Worm (Caenorhabditis elegans): ENCODE data around the gene B0212.3.

Gene B0212.3

DNA sequence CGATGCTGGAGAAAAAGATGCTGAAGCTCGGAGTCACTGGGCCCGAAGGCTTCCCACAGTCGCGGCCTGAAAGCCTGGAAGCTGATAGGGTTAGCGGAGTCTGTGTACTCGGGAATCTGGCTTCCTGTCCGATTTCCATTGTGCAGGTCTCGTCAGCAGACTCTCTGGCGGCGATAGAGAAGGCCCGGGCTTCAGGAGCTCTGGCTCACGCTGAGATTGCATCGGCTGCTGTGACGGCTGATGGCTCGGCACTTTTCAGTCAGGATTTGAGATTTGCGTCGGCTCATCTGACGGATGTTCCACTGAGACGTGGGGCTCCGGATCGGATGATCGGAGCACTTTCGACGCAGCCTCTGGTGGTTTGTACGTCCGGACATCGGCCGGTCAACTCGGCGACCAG lies 16.6 kb upstream of the B0212.3 start:
- TF ChIP-seq nhr-25 (tag; optimal IDR thresholded peaks at IDR 0.05) (no peak), aly-2 (tag; optimal IDR thresholded peaks at IDR 0.05) (no peak), lin-39 (tag; optimal IDR thresholded peaks at IDR 0.05) (no peak), unc-62 (GFP tag; optimal IDR thresholded peaks at IDR 0.05) (no peak), ceh-82 (tag; optimal IDR thresholded peaks at IDR 0.05) (no peak), ztf-11 (tag; optimal IDR thresholded peaks at IDR 0.05) (no peak), tbx-2 (tag; optimal IDR thresholded peaks at IDR 0.05) (no peak), ztf-4 (tag; optimal IDR thresholded peaks at IDR 0.05) (no peak), lin-15B (tag; optimal IDR thresholded peaks at IDR 0.05) (no peak), fkh-2 (tag; optimal IDR thresholded peaks at IDR 0.05) (no peak), jun-1 (tag; optimal IDR thresholded peaks at IDR 0.05) (no peak)

ce11 chrIV:3524584-3525020 lies 15.4 kb upstream of the B0212.3 start:
- TF ChIP-seq tbx-2 (tag; optimal IDR thresholded peaks at IDR 0.05) (no peak), ceh-28 (tag; optimal IDR thresholded peaks at IDR 0.05) (no peak), mml-1 (tag; optimal IDR thresholded peaks at IDR 0.05) (no peak), nhr-76 (tag; optimal IDR thresholded peaks at IDR 0.05) (no peak), nhr-23 (tag; optimal IDR thresholded peaks at IDR 0.05) (peak; percentile 21), nhr-67 (tag; optimal IDR thresholded peaks at IDR 0.05) (no peak), sea-2 (GFP tag; optimal IDR thresholded peaks at IDR 0.05) (no peak), egl-5 (tag; optimal IDR thresholded peaks at IDR 0.05) (no peak), pqm-1 (tag; optimal IDR thresholded peaks at IDR 0.05) (no peak), ceh-82 (tag; optimal IDR thresholded peaks at IDR 0.05) (no peak), lin-39 (tag; optimal IDR thresholded peaks at IDR 0.05) (peak; percentile 48), hmg-11 (tag; optimal IDR thresholded peaks at IDR 0.05) (peak; percentile 10), R02D3.7 (tag; optimal IDR thresholded peaks at IDR 0.05) (no peak), nhr-43 (tag; optimal IDR thresholded peaks at IDR 0.05; ENCODE audit: poor library complexity, severe bottlenecking) (no peak), ztf-11 (tag; optimal IDR thresholded peaks at IDR 0.05) (no peak), snpc-4 (tag; optimal IDR thresholded peaks at IDR 0.05) (no peak), ama-1 (optimal IDR thresholded peaks at IDR 0.05) (no peak), nhr-28 (tag; optimal IDR thresholded peaks at IDR 0.05) (no peak), zag-1 (tag; optimal IDR thresholded peaks at IDR 0.05) (no peak), lin-15B (tag; optimal IDR thresholded peaks at IDR 0.05) (no peak), nhr-12 (tag; optimal IDR thresholded peaks at IDR 0.05) (no peak), nhr-11 (tag; optimal IDR thresholded peaks at IDR 0.05) (no peak), aly-2 (tag; optimal IDR thresholded peaks at IDR 0.05) (no peak), ZK546.5 (tag; optimal IDR thresholded peaks at IDR 0.05) (no peak), ztf-4 (tag; optimal IDR thresholded peaks at IDR 0.05) (no peak), nfya-1 (tag; optimal IDR thresholded peaks at IDR 0.05; ENCODE audit: insufficient read depth) (peak; percentile 25), nhr-25 (tag; optimal IDR thresholded peaks at IDR 0.05) (peak; percentile 14), lsy-12 (tag; optimal IDR thresholded peaks at IDR 0.05) (peak; percentile 45), jun-1 (tag; optimal IDR thresholded peaks at IDR 0.05) (peak; percentile 29), fkh-10 (GFP tag; optimal IDR thresholded peaks at IDR 0.05) (no peak), unc-39 (tag; optimal IDR thresholded peaks at IDR 0.05) (no peak), egl-27 (tag; optimal IDR thresholded peaks at IDR 0.05) (no peak), daf-12 (tag; optimal IDR thresholded peaks at IDR 0.05) (no peak), elt-1 (tag; optimal IDR thresholded peaks at IDR 0.05) (no peak), elt-3 (tag; optimal IDR thresholded peaks at IDR 0.05) (no peak), nhr-77 (tag; optimal IDR thresholded peaks at IDR 0.05) (no peak), fkh-2 (tag; optimal IDR thresholded peaks at IDR 0.05) (no peak), ceh-9 (tag; optimal IDR thresholded peaks at IDR 0.05) (no peak), ceh-16 (tag; optimal IDR thresholded peaks at IDR 0.05) (no peak), nhr-237 (tag; optimal IDR thresholded peaks at IDR 0.05) (no peak), skn-1 (tag; optimal IDR thresholded peaks at IDR 0.05) (peak; percentile 56), elt-2 (tag; optimal IDR thresholded peaks at IDR 0.05) (peak; percentile 28), eor-1 (tag; optimal IDR thresholded peaks at IDR 0.05) (no peak), unc-62 (GFP tag; optimal IDR thresholded peaks at IDR 0.05) (no peak), fos-1 (tag; optimal IDR thresholded peaks at IDR 0.05) (no peak), pha-4 (tag; optimal IDR thresholded peaks at IDR 0.05) (peak; percentile 41), mdl-1 (tag; optimal IDR thresholded peaks at IDR 0.05) (no peak)

Measured in whole organism, L3 larva.